Worm (Caenorhabditis elegans): ENCODE data around the gene pho-11.

- TF ChIP-seq nhr-237 (tag; optimal IDR thresholded peaks at IDR 0.05) (no peak), nhr-28 (tag; optimal IDR thresholded peaks at IDR 0.05) (no peak), efl-1 (optimal IDR thresholded peaks at IDR 0.05) (no peak), efl-1 (GFP tag; optimal IDR thresholded peaks at IDR 0.05 in 1 of 2) (no peak), sox-4 (tag; optimal IDR thresholded peaks at IDR 0.05) (no peak), ama-1 (optimal IDR thresholded peaks at IDR 0.05) (no peak), lin-13 (GFP tag; optimal IDR thresholded peaks at IDR 0.05) (no peak), ztf-4 (tag; optimal IDR thresholded peaks at IDR 0.05) (no peak), jun-1 (tag; optimal IDR thresholded peaks at IDR 0.05) (no peak), blmp-1 (tag; optimal IDR thresholded peaks at IDR 0.05) (no peak), mdl-1 (tag; optimal IDR thresholded peaks at IDR 0.05) (no peak)
Measured at ce11 chrII:9931476-9931875, at the start of gene pho-11.

All from whole organism, L1 larva.